Worm (Caenorhabditis elegans): Measurements from ENCODE around the gene Y54G2A.13.
A peak's percentile ranks its signal among the peaks of the same experiment; 100 is the strongest.

Gene Y54G2A.13

ce11 chrIV:2774500-2774899 lies 45.0 kb downstream of the Y54G2A.13 start:
- TF ChIP-seq nhr-47 (tag; optimal IDR thresholded peaks at IDR 0.05) (peak; percentile 81), rnt-1 (tag; optimal IDR thresholded peaks at IDR 0.05) (peak; percentile 90), ztf-4 (tag; optimal IDR thresholded peaks at IDR 0.05) (peak; percentile 70), xbp-1 (tag; optimal IDR thresholded peaks at IDR 0.05) (peak; percentile 63), nhr-28 (tag; optimal IDR thresholded peaks at IDR 0.05) (no peak), lin-39 (tag; optimal IDR thresholded peaks at IDR 0.05) (no peak), ces-1 (GFP tag; optimal IDR thresholded peaks at IDR 0.05) (no peak), nhr-12 (tag; optimal IDR thresholded peaks at IDR 0.05) (no peak), unc-86 (tag; optimal IDR thresholded peaks at IDR 0.05) (peak; percentile 45), grh-1 (GFP tag; IDR thresholded peaks at IDR 0.05) (peak; percentile 95), fos-1 (tag; optimal IDR thresholded peaks at IDR 0.05) (peak; percentile 72), ceh-82 (tag; optimal IDR thresholded peaks at IDR 0.05) (peak; percentile 12 to 75 (median 55)), egl-27 (tag; optimal IDR thresholded peaks at IDR 0.05) (no peak), efl-1 (optimal IDR thresholded peaks at IDR 0.05) (peak; percentile 69 to 71), efl-1 (GFP tag; optimal IDR thresholded peaks at IDR 0.05 in 1 of 2) (peak; percentile 62 to 96), fkh-8 (tag; optimal IDR thresholded peaks at IDR 0.05) (peak; percentile 10), F16B12.6 (tag; optimal IDR thresholded peaks at IDR 0.05) (no peak), nhr-84 (tag; optimal IDR thresholded peaks at IDR 0.05) (no peak), irx-1 (tag; optimal IDR thresholded peaks at IDR 0.05) (peak; percentile 45), dsc-1 (tag; optimal IDR thresholded peaks at IDR 0.05) (peak; percentile 28), unc-62 (GFP tag; optimal IDR thresholded peaks at IDR 0.05) (no peak), ceh-88 (GFP tag; IDR thresholded peaks at IDR 0.05) (peak; percentile 63; the same call in 1 of the 2 replicates), sox-4 (tag; optimal IDR thresholded peaks at IDR 0.05) (no peak), swsn-7 (tag; optimal IDR thresholded peaks at IDR 0.05) (peak; percentile 84), lin-35 (GFP tag; optimal IDR thresholded peaks at IDR 0.05) (peak; percentile 75 to 88), nhr-90 (tag; optimal IDR thresholded peaks at IDR 0.05; ENCODE audit: poor library complexity) (peak; percentile 86), lin-13 (GFP tag; optimal IDR thresholded peaks at IDR 0.05) (peak; percentile 79), elt-2 (tag; optimal IDR thresholded peaks at IDR 0.05) (peak; percentile 16), lsy-2 (tag; optimal IDR thresholded peaks at IDR 0.05) (peak; percentile 79 to 84), mdl-1 (tag; optimal IDR thresholded peaks at IDR 0.05) (peak in 1 of 2 experiments; percentile 86), zip-4 (GFP tag; optimal IDR thresholded peaks at IDR 0.05) (no peak), mab-9 (GFP tag; IDR thresholded peaks at IDR 0.05) (0 out of 2 replicates have a peak, but pooled peaks have one; percentile 30), blmp-1 (tag; optimal IDR thresholded peaks at IDR 0.05) (peak; percentile 74), jun-1 (tag; optimal IDR thresholded peaks at IDR 0.05) (peak; percentile 76), ets-5 (GFP tag; IDR thresholded peaks at IDR 0.05) (no peak), pqm-1 (tag; optimal IDR thresholded peaks at IDR 0.05) (no peak), ztf-11 (tag; optimal IDR thresholded peaks at IDR 0.05) (no peak), nhr-77 (tag; optimal IDR thresholded peaks at IDR 0.05) (peak; percentile 58), snpc-4 (tag; optimal IDR thresholded peaks at IDR 0.05) (peak; percentile 9), sup-37 (GFP tag; optimal IDR thresholded peaks at IDR 0.05) (peak; percentile 45), egl-13 (tag; optimal IDR thresholded peaks at IDR 0.05) (no peak), nhr-237 (tag; optimal IDR thresholded peaks at IDR 0.05) (peak; percentile 70), mef-2 (tag; optimal IDR thresholded peaks at IDR 0.05) (no peak), nhr-85 (tag) (peak; percentile 96), fkh-10 (GFP tag; optimal IDR thresholded peaks at IDR 0.05) (no peak), zag-1 (tag; optimal IDR thresholded peaks at IDR 0.05) (no peak), pag-3 (tag; optimal IDR thresholded peaks at IDR 0.05; ENCODE audit: borderline replicate concordance, insufficient read depth) (peak; percentile 96), mep-1 (tag; optimal IDR thresholded peaks at IDR 0.05) (peak; percentile 94), nhr-76 (tag; optimal IDR thresholded peaks at IDR 0.05) (no peak), aly-2 (tag; optimal IDR thresholded peaks at IDR 0.05) (no peak), ceh-90 (tag; optimal IDR thresholded peaks at IDR 0.05) (no peak), pax-3 (tag; optimal IDR thresholded peaks at IDR 0.05) (peak; percentile 51), ceh-8 (GFP tag; optimal IDR thresholded peaks at IDR 0.05) (peak; percentile 48), unc-130 (tag; optimal IDR thresholded peaks at IDR 0.05) (peak; percentile 37)

Data from whole organism, L1 larva.